In the genomic region with DNA sequence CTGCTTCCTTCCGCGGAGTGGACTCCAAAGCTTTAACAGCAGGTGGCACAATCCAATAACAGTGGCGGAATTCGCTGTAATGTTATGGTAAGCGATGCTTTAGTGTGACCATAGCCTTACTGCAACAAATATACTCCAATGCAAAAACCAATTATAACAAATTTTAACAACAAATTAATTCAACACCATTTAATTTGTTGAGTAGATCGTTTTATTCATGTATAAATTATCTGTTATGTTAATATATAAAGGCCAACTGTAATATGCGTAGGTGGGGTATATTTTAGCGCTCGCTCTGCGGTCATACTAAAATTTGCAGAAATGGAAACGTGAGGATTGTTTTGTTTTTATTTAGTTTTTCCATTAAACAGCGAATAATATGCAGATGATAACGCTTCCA, we compare ENCODE assay signal across 3 fruit fly cellular contexts.
TF ChIP-seq lines count a peak whose summit lies in the region.

A gene (minus strand): TSS at position 86 of the 400 bp plus-strand sequence.
A gene (plus strand): TSS at position 302 of the 400 bp plus-strand sequence.

- TF ChIP-seq CTCF in whole organism, embryonic (GFP tag; optimal IDR thresholded peaks at IDR 0.05; lab: Kevin White, UChicago), result no peak

TF ChIP-seq in whole organism, adult, 20 proteins besides CTCF, POLR2A, EP300 and RAD21:
- peak; percentile 33 for TF ChIP-seq bab1 (GFP tag; optimal IDR thresholded peaks at IDR 0.05; lab: Kevin White, UChicago)
- TF ChIP-seq pad (GFP tag; optimal IDR thresholded peaks at IDR 0.05; lab: Kevin White, UChicago), result no peak

TF ChIP-seq in whole organism, embryonic, 481 proteins besides CTCF, POLR2A, EP300 and RAD21:
- TF ChIP-seq nerfin-1 (tag; optimal IDR thresholded peaks at IDR 0.05; lab: Kevin White, UChicago), result peak; percentile 74
- peak; percentile 49 for TF ChIP-seq pzg (GFP tag; optimal IDR thresholded peaks at IDR 0.05; lab: Kevin White, UChicago)
- no peak for TF ChIP-seq unpg (GFP tag; optimal IDR thresholded peaks at IDR 0.05; lab: Kevin White, UChicago)
- peak; percentile 28 for TF ChIP-seq CG1603 (tag; optimal IDR thresholded peaks at IDR 0.05; lab: Kevin White, UChicago)
- TF ChIP-seq E2f2 (GFP tag; IDR thresholded peaks at IDR 0.05; lab: Robert Waterston, UW), result peak; percentile 29; the same call in 1 of the 2 replicates
- TF ChIP-seq Med (GFP tag; lab: Kevin White, UChicago), result peak; percentile 44
- TF ChIP-seq CG8924 (tag; optimal IDR thresholded peaks at IDR 0.05; lab: Kevin White, UChicago), result no peak
- peak; percentile 37 for TF ChIP-seq sens (GFP tag; lab: Kevin White, UChicago)
- peak; percentile 65 for TF ChIP-seq CG13287 (GFP tag; IDR thresholded peaks at IDR 0.05; lab: Robert Waterston, UW; ENCODE audit: partially characterized antibody)
- peak; percentile 51; the same call in 1 of the 2 replicates for TF ChIP-seq unc-4 (GFP tag; IDR thresholded peaks at IDR 0.05; lab: Robert Waterston, UW; ENCODE audit: partially characterized antibody)
- TF ChIP-seq trem (tag; optimal IDR thresholded peaks at IDR 0.05; lab: Kevin White, UChicago), result peak; percentile 41
- peak; percentile 39 for TF ChIP-seq MBD-R2 (GFP tag; IDR thresholded peaks at IDR 0.05; lab: Robert Waterston, UW)
- TF ChIP-seq BEAF-32 (GFP tag; optimal IDR thresholded peaks at IDR 0.05; lab: Kevin White, UChicago), result peak; percentile 57
- TF ChIP-seq Dp (GFP tag; optimal IDR thresholded peaks at IDR 0.05; lab: Kevin White, UChicago), result peak; percentile 26
- TF ChIP-seq Doc3 (GFP tag; IDR thresholded peaks at IDR 0.05; lab: Robert Waterston, UW; ENCODE audit: partially characterized antibody), result 0 out of 3 replicates have a peak, but pooled peaks have one; percentile 18
- no peak for TF ChIP-seq Dbx (GFP tag; IDR thresholded peaks at IDR 0.05; lab: Robert Waterston, UW)
- peak; percentile 57 for TF ChIP-seq stwl (tag; optimal IDR thresholded peaks at IDR 0.05; lab: Kevin White, UChicago)
- TF ChIP-seq gfzf (GFP tag; optimal IDR thresholded peaks at IDR 0.05; lab: Kevin White, UChicago), result peak; percentile 72
- peak; percentile 28; the same call in 1 of the 2 replicates for TF ChIP-seq hbn (GFP tag; IDR thresholded peaks at IDR 0.05; lab: Robert Waterston, UW; ENCODE audit: partially characterized antibody)
- peak; percentile 43 for TF ChIP-seq Scr (GFP tag; IDR thresholded peaks at IDR 0.05; lab: Robert Waterston, UW; ENCODE audit: partially characterized antibody)
- no peak for TF ChIP-seq CG18476 (GFP tag; optimal IDR thresholded peaks at IDR 0.05; lab: Kevin White, UChicago)
- TF ChIP-seq CG4617 (GFP tag; optimal IDR thresholded peaks at IDR 0.05; lab: Kevin White, UChicago; ENCODE audit: borderline replicate concordance), result peak; percentile 7
- TF ChIP-seq CG14710 (tag; optimal IDR thresholded peaks at IDR 0.05; lab: Kevin White, UChicago), result peak; percentile 20
- peak; percentile 29 for TF ChIP-seq YL-1 (GFP tag; optimal IDR thresholded peaks at IDR 0.05; lab: Kevin White, UChicago)
- TF ChIP-seq p53 (GFP tag; optimal IDR thresholded peaks at IDR 0.05; lab: Kevin White, UChicago), result no peak
- peak; percentile 47; the same call in 1 of the 4 replicates for TF ChIP-seq Dll (GFP tag; IDR thresholded peaks at IDR 0.05; lab: Robert Waterston, UW; ENCODE audit: partially characterized antibody)
- TF ChIP-seq MESR4 (GFP tag; optimal IDR thresholded peaks at IDR 0.05; lab: Kevin White, UChicago), result peak; percentile 48
- peak; percentile 58 for TF ChIP-seq CG9797 (GFP tag; optimal IDR thresholded peaks at IDR 0.05; lab: Kevin White, UChicago)
- TF ChIP-seq B-H2 (GFP tag; optimal IDR thresholded peaks at IDR 0.05; lab: Kevin White, UChicago), result no peak
TF ChIP-seq in whole organism, embryonic: peak in this region for 23.

TF ChIP-seq in whole organism, prepupa, 60 proteins besides CTCF, POLR2A, EP300 and RAD21:
- peak; percentile 12 for TF ChIP-seq Eip78C (GFP tag; lab: Kevin White, UChicago)
- no peak for TF ChIP-seq CG16779 (tag; optimal IDR thresholded peaks at IDR 0.05; lab: Kevin White, UChicago)
